Worm (Caenorhabditis elegans): Measurements from ENCODE around the gene F49E12.8.

- TF ChIP-seq ztf-29 (GFP tag; IDR thresholded peaks at IDR 0.05) (no peak), T22C8.4 (GFP tag; IDR thresholded peaks at IDR 0.05) (no peak), tab-1 (GFP tag; IDR thresholded peaks at IDR 0.05) (no peak), ztf-23 (GFP tag; IDR thresholded peaks at IDR 0.05) (no peak), cog-1 (tag; optimal IDR thresholded peaks at IDR 0.05) (no peak)
Measured at ce11 chrII:8399064-8399463, 5.0 kb upstream of the F49E12.8 start, which contains the start of gene dod-23.

Data from whole organism, midembryonic.